Worm (Caenorhabditis elegans) whole organism, midembryonic: Measurements from ENCODE around the gene kqt-1.
A peak's percentile ranks its signal among the peaks of the same experiment; 100 is the strongest.

Experiments used
- T22C8.4 ChIP-seq: fragments of 200-800 bp; sonication (Bioruptor generic); IDR thresholded peaks from 2 replicates; pipeline ENCODE4 v1.3.6; 2022; ENCODE audit warnings: missing genetic modification characterization, missing compliant biosample characterization
- cog-1 ChIP-seq: sonication (generic microtip); optimal IDR thresholded peaks from 2 replicates; lab custom pipeline; 2016; ENCODE audit warnings: missing genetic modification characterization, missing compliant biosample characterization
- flt-1 ChIP-seq: fragments of 200-800 bp; sonication (Bioruptor generic); IDR thresholded peaks from 2 replicates; pipeline ENCODE4 v1.3.6; 2022; ENCODE audit warnings: missing genetic modification characterization, missing compliant biosample characterization
- klf-2 ChIP-seq: fragments of 200-800 bp; sonication (Bioruptor generic); conservative IDR thresholded peaks from 2 replicates; pipeline ENCODE4 v1.3.6; 2022; ENCODE audit warnings: missing genetic modification reagents, missing genetic modification characterization, missing compliant biosample characterization
- med-1 ChIP-seq: sonication (generic microtip); optimal IDR thresholded peaks from 2 replicates; lab custom pipeline; 2017; ENCODE audit warnings: missing genetic modification characterization, mild to moderate bottlenecking, missing compliant biosample characterization, antibody characterized with exemption, missing genetic modification reagents; ENCODE audit not compliant: insufficient read depth
- ref-1 ChIP-seq: fragments of 200-800 bp; sonication (Bioruptor generic); conservative IDR thresholded peaks from 2 replicates; pipeline ENCODE4 v1.3.6; 2022; ENCODE audit warnings: missing genetic modification reagents, missing genetic modification characterization, missing compliant biosample characterization
- tab-1 ChIP-seq: fragments of 200-800 bp; sonication (Bioruptor generic); IDR thresholded peaks from 2 replicates; pipeline ENCODE4 v1.3.6; 2022; ENCODE audit warnings: missing genetic modification characterization, missing compliant biosample characterization
- ztf-23 ChIP-seq: fragments of 200-800 bp; sonication (Bioruptor generic); IDR thresholded peaks from 2 replicates; pipeline ENCODE4 v1.3.6; 2022; ENCODE audit warnings: missing genetic modification reagents, missing genetic modification characterization, missing compliant biosample characterization
- ztf-29 ChIP-seq: fragments of 200-800 bp; sonication (Bioruptor generic); IDR thresholded peaks from 2 replicates; pipeline ENCODE4 v1.3.6; 2022; ENCODE audit warnings: missing genetic modification reagents, missing genetic modification characterization, missing compliant biosample characterization

kqt-1 gene

ce11 chrX:6622552-6623236 lies 3.9 kb downstream of the kqt-1 start, which contains the start of gene clec-266:
TSS of gene clec-266 (minus strand) at chrX:6622915.
- TF ChIP-seq flt-1 (GFP tag; lab: Robert Waterston, UW) (0 out of 2 replicates have a peak, but pooled peaks have one; percentile 23), ztf-29 (no peak), klf-2 (GFP tag; lab: Robert Waterston, UW) (no peak)

DNA sequence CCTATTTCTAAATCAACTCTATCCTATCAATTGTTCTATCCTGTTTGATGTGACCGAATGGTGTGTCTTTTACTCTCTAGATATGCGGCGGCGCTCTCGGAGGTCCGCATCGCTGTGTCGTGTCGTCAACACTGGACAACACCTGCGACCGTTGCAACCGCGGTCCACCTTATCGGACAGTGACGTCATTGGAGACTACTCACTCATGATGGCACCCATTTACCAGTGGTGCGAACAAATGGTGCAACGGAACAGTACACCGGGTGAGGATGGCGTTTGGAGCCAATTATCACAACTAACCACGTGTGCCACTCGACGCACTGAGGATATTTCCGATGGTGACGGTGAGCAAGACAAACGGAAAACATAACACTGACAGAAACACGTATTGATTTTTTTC lies 6.5 kb downstream of the kqt-1 start:
- TF ChIP-seq flt-1 (GFP tag; lab: Robert Waterston, UW) (no peak), ztf-23 (GFP tag; lab: Robert Waterston, UW) (no peak), ztf-29 (no peak), T22C8.4 (GFP tag; lab: Robert Waterston, UW) (no peak), ref-1 (GFP tag; lab: Robert Waterston, UW) (no peak), klf-2 (GFP tag; lab: Robert Waterston, UW) (no peak), cog-1 (tag; lab: Kevin White, UChicago) (no peak), tab-1 (GFP tag; lab: Robert Waterston, UW) (no peak), med-1 (GFP tag; lab: Kevin White, UChicago) (no peak)

DNA sequence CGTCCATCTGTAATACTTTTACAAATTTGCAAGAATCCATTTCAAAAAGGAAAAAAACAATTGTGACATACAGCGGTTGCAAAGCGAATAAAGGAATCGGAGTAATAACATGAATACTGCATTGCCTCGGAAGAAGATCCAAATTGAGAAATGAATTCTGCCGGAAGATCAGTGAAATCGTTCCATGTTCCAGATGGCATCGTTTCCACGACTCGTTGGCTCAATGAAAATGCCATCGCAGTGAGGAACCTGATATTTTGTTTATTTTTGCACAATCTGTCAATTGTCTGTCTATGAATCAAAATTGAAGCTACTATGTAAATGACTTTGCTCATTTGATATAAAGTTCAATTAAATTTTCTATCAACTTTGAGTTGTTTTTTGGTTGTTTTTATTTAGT lies 11.8 kb downstream of the kqt-1 start:
- TF ChIP-seq med-1 (GFP tag; lab: Kevin White, UChicago) (no peak), ztf-29 (no peak), cog-1 (tag; lab: Kevin White, UChicago) (no peak), ztf-23 (GFP tag; lab: Robert Waterston, UW) (no peak)

DNA sequence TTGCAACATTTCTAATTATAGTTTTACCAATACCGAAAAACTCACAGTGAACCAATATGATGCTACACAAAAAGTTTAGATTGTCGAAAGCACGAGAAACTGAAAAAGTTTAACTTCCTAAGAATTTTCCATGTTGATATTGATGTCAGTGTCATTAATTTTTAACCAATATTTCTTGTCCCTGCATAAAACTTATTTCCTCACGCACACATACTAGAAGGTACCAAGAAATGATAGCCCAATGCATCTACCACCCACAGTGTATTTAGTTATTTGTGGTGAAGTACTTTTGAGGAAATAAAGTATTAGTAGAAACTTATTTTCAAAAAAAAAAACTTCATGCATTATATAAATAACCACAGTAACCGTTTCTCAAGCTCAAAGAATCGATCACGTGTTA lies 12.6 kb downstream of the kqt-1 start, which contains the start of gene aexr-2:
Gene aexr-2, minus strand, starts transcription at position 101 of the 400 bp plus-strand sequence.
- TF ChIP-seq cog-1 (tag; lab: Kevin White, UChicago): no peak
- TF ChIP-seq T22C8.4 (GFP tag; lab: Robert Waterston, UW): no peak
- no peak for TF ChIP-seq ref-1 (GFP tag; lab: Robert Waterston, UW)
- TF ChIP-seq ztf-23 (GFP tag; lab: Robert Waterston, UW): no peak
- no peak for TF ChIP-seq flt-1 (GFP tag; lab: Robert Waterston, UW)
- no peak for TF ChIP-seq klf-2 (GFP tag; lab: Robert Waterston, UW)
- TF ChIP-seq tab-1 (GFP tag; lab: Robert Waterston, UW): no peak
- TF ChIP-seq ztf-29: no peak
- no peak for TF ChIP-seq med-1 (GFP tag; lab: Kevin White, UChicago)

DNA sequence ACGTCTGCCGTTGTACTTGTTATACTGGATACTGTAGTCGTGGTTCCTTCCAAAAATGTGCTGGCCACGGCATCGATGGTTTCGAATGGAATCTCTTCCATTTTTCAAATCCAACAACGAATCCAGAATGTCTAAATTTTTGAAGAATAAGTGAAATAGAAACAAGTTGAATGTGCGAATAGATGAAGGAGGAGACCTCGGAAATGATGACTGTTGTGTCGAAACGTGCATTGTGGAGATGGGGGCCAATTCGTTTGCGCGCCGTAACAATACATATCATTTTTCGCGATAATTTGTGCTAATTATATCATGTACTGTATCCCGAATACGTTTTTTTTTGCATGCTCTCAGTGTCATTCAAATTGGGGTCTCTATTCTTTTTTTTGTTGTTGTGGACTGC lies 16.4 kb downstream of the kqt-1 start, which contains the start of gene aexr-1:
Gene aexr-1, minus strand, starts transcription at position 101 of the 400 bp plus-strand sequence.
- no peak for TF ChIP-seq ztf-23 (GFP tag; lab: Robert Waterston, UW)
- no peak for TF ChIP-seq flt-1 (GFP tag; lab: Robert Waterston, UW)
- TF ChIP-seq T22C8.4 (GFP tag; lab: Robert Waterston, UW): no peak
- no peak for TF ChIP-seq med-1 (GFP tag; lab: Kevin White, UChicago)
- TF ChIP-seq ref-1 (GFP tag; lab: Robert Waterston, UW): no peak
- no peak for TF ChIP-seq cog-1 (tag; lab: Kevin White, UChicago)
- no peak for TF ChIP-seq klf-2 (GFP tag; lab: Robert Waterston, UW)
- TF ChIP-seq tab-1 (GFP tag; lab: Robert Waterston, UW): no peak
- no peak for TF ChIP-seq ztf-29

DNA sequence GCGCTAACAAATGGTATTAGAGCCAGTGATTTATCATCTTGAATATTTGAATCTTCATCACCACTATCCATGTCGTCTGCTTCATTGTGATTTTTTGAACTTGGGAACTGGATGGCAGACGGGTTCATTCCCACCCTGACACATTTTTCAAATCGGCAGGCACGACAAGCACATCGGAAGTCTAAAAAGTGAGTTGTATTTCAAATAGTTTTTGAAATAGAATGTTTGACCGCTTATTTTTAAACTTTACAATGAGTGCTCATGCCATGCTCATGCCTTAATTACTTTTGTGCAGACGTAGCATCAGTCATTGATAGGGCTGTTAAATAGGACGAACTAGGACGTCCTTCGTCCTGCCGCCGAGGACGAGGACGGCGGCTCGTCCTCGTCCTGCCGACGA lies 19.1 kb downstream of the kqt-1 start:
- TF ChIP-seq ztf-23 (GFP tag; lab: Robert Waterston, UW): no peak
- TF ChIP-seq ztf-29: no peak
- TF ChIP-seq T22C8.4 (GFP tag; lab: Robert Waterston, UW): no peak
- no peak for TF ChIP-seq klf-2 (GFP tag; lab: Robert Waterston, UW)
- TF ChIP-seq med-1 (GFP tag; lab: Kevin White, UChicago): no peak
- TF ChIP-seq tab-1 (GFP tag; lab: Robert Waterston, UW): no peak
- TF ChIP-seq ref-1 (GFP tag; lab: Robert Waterston, UW): no peak
- TF ChIP-seq cog-1 (tag; lab: Kevin White, UChicago): no peak
- no peak for TF ChIP-seq flt-1 (GFP tag; lab: Robert Waterston, UW)

- no peak for TF ChIP-seq T22C8.4 (GFP tag; lab: Robert Waterston, UW)
- TF ChIP-seq flt-1 (GFP tag; lab: Robert Waterston, UW): no peak
- TF ChIP-seq ref-1 (GFP tag; lab: Robert Waterston, UW): no peak
- TF ChIP-seq klf-2 (GFP tag; lab: Robert Waterston, UW): no peak
- TF ChIP-seq ztf-23 (GFP tag; lab: Robert Waterston, UW): no peak
- no peak for TF ChIP-seq cog-1 (tag; lab: Kevin White, UChicago)
- no peak for TF ChIP-seq med-1 (GFP tag; lab: Kevin White, UChicago)
- no peak for TF ChIP-seq ztf-29
Observed at ce11 chrX:6638985-6639573, 20.3 kb downstream of the kqt-1 start.

- TF ChIP-seq flt-1 (GFP tag; lab: Robert Waterston, UW): no peak
- TF ChIP-seq med-1 (GFP tag; lab: Kevin White, UChicago): no peak
- TF ChIP-seq ref-1 (GFP tag; lab: Robert Waterston, UW): no peak
- no peak for TF ChIP-seq tab-1 (GFP tag; lab: Robert Waterston, UW)
- no peak for TF ChIP-seq cog-1 (tag; lab: Kevin White, UChicago)
- TF ChIP-seq T22C8.4 (GFP tag; lab: Robert Waterston, UW): no peak
- no peak for TF ChIP-seq ztf-23 (GFP tag; lab: Robert Waterston, UW)
- TF ChIP-seq ztf-29: no peak
- TF ChIP-seq klf-2 (GFP tag; lab: Robert Waterston, UW): no peak
Observed at ce11 chrX:6640570-6641199, 21.9 kb downstream of the kqt-1 start, which contains the start of gene nhr-120. TSS of gene nhr-120 (minus strand) at chrX:6640620.
